Fruit fly (Drosophila melanogaster): Measurements from ENCODE around the gene Dhps.

Gene Dhps

dm6 chr3L:8155324-8155723 is 42.7 kb upstream of the Dhps start:
- no peak for TF ChIP-seq CG8159 (tag; optimal IDR thresholded peaks at IDR 0.05)
- no peak for TF ChIP-seq CG32121 (GFP tag; IDR thresholded peaks at IDR 0.05)
- TF ChIP-seq CG17806 (tag; optimal IDR thresholded peaks at IDR 0.05): no peak
- TF ChIP-seq Snoo (tag; optimal IDR thresholded peaks at IDR 0.05): no peak
- TF ChIP-seq CG13204 (GFP tag; optimal IDR thresholded peaks at IDR 0.05): no peak
- no peak for TF ChIP-seq CG14655 (GFP tag; optimal IDR thresholded peaks at IDR 0.05)
- TF ChIP-seq Pif1B (GFP tag; optimal IDR thresholded peaks at IDR 0.05): no peak
- TF ChIP-seq CG12605 (GFP tag; IDR thresholded peaks at IDR 0.05): no peak
- TF ChIP-seq CG8301 (tag; optimal IDR thresholded peaks at IDR 0.05): no peak

dm6 chr3L:8156199-8156598 is 41.8 kb upstream of the Dhps start:
- TF ChIP-seq fd96Ca (GFP tag; IDR thresholded peaks at IDR 0.05): 0 out of 3 replicates have a peak, but pooled peaks have one; percentile 43
- no peak for TF ChIP-seq Pif1A (GFP tag; optimal IDR thresholded peaks at IDR 0.05)
- TF ChIP-seq CG4496 (GFP tag; IDR thresholded peaks at IDR 0.05): peak; percentile 45; the same call in 1 of the 3 replicates
- TF ChIP-seq CG32121 (GFP tag; IDR thresholded peaks at IDR 0.05): no peak
- TF ChIP-seq CG15710 (tag; optimal IDR thresholded peaks at IDR 0.05): peak; percentile 21
- TF ChIP-seq rn (GFP tag; IDR thresholded peaks at IDR 0.05): no peak
- no peak for TF ChIP-seq CG13204 (GFP tag; optimal IDR thresholded peaks at IDR 0.05)
- TF ChIP-seq D1 (tag; optimal IDR thresholded peaks at IDR 0.05): no peak
- peak; percentile 26 for TF ChIP-seq CG8301 (tag; optimal IDR thresholded peaks at IDR 0.05)
- TF ChIP-seq CG34367 (tag; optimal IDR thresholded peaks at IDR 0.05): no peak
- peak; percentile 45 for TF ChIP-seq CG8159 (tag; optimal IDR thresholded peaks at IDR 0.05)
- TF ChIP-seq EcR (GFP tag; optimal IDR thresholded peaks at IDR 0.05): no peak
- TF ChIP-seq Pif1B (GFP tag; optimal IDR thresholded peaks at IDR 0.05): no peak
- no peak for TF ChIP-seq gl (tag; optimal IDR thresholded peaks at IDR 0.05)
- TF ChIP-seq CG12605 (GFP tag; IDR thresholded peaks at IDR 0.05): no peak
- peak; percentile 11 for TF ChIP-seq Snoo (tag; optimal IDR thresholded peaks at IDR 0.05)
- TF ChIP-seq CG17806 (tag; optimal IDR thresholded peaks at IDR 0.05): peak; percentile 22
- no peak for TF ChIP-seq CG10348 (GFP tag; IDR thresholded peaks at IDR 0.05)
- peak; percentile 18; the same call in 1 of the 2 replicates for TF ChIP-seq Ets98B (GFP tag; IDR thresholded peaks at IDR 0.05)

- TF ChIP-seq CG34367 (tag; optimal IDR thresholded peaks at IDR 0.05) (peak; percentile 38), Pif1A (GFP tag; optimal IDR thresholded peaks at IDR 0.05) (peak; percentile 22), Pif1B (GFP tag; optimal IDR thresholded peaks at IDR 0.05) (peak; percentile 46), CG17806 (tag; optimal IDR thresholded peaks at IDR 0.05) (peak; percentile 31), gl (tag; optimal IDR thresholded peaks at IDR 0.05) (no peak), Ets98B (GFP tag; IDR thresholded peaks at IDR 0.05) (no peak), CG15710 (tag; optimal IDR thresholded peaks at IDR 0.05) (peak; percentile 68), CG10348 (GFP tag; IDR thresholded peaks at IDR 0.05) (no peak), CG14655 (GFP tag; optimal IDR thresholded peaks at IDR 0.05) (no peak), CG9948 (tag; optimal IDR thresholded peaks at IDR 0.05) (no peak), CG4496 (GFP tag; IDR thresholded peaks at IDR 0.05) (no peak), D1 (tag; optimal IDR thresholded peaks at IDR 0.05) (no peak), CG32121 (GFP tag; IDR thresholded peaks at IDR 0.05) (0 out of 2 replicates have a peak, but pooled peaks have one; percentile 13), CG8159 (tag; optimal IDR thresholded peaks at IDR 0.05) (peak; percentile 62), CG13204 (GFP tag; optimal IDR thresholded peaks at IDR 0.05) (no peak), Snoo (tag; optimal IDR thresholded peaks at IDR 0.05) (peak; percentile 25), CG12605 (GFP tag; IDR thresholded peaks at IDR 0.05) (no peak), EcR (GFP tag; optimal IDR thresholded peaks at IDR 0.05) (peak; percentile 48), fd96Ca (GFP tag; IDR thresholded peaks at IDR 0.05) (no peak), CG8301 (tag; optimal IDR thresholded peaks at IDR 0.05) (peak; percentile 5), rn (GFP tag; IDR thresholded peaks at IDR 0.05) (no peak)
Observed at dm6 chr3L:8157079-8157478, 40.9 kb upstream of the Dhps start.

dm6 chr3L:8158715-8159380 is 39.2 kb upstream of the Dhps start, which contains the start of gene CG42445:
TSS of gene CG42445 (minus strand) at chr3L:8158900.
- TF ChIP-seq CG9948 (tag; optimal IDR thresholded peaks at IDR 0.05) (no peak), CG15710 (tag; optimal IDR thresholded peaks at IDR 0.05) (no peak), Snoo (tag; optimal IDR thresholded peaks at IDR 0.05) (no peak), CG13204 (GFP tag; optimal IDR thresholded peaks at IDR 0.05) (no peak), CG12605 (GFP tag; IDR thresholded peaks at IDR 0.05) (no peak), EcR (GFP tag; optimal IDR thresholded peaks at IDR 0.05) (no peak), CG4496 (GFP tag; IDR thresholded peaks at IDR 0.05) (no peak), Pif1B (GFP tag; optimal IDR thresholded peaks at IDR 0.05) (no peak), D1 (tag; optimal IDR thresholded peaks at IDR 0.05) (no peak), rn (GFP tag; IDR thresholded peaks at IDR 0.05) (no peak), CG10348 (GFP tag; IDR thresholded peaks at IDR 0.05) (no peak), CG14655 (GFP tag; optimal IDR thresholded peaks at IDR 0.05) (no peak), Pif1A (GFP tag; optimal IDR thresholded peaks at IDR 0.05) (no peak), CG8159 (tag; optimal IDR thresholded peaks at IDR 0.05) (no peak), CG34367 (tag; optimal IDR thresholded peaks at IDR 0.05) (no peak), gl (tag; optimal IDR thresholded peaks at IDR 0.05) (no peak), CG17806 (tag; optimal IDR thresholded peaks at IDR 0.05) (no peak), CG32121 (GFP tag; IDR thresholded peaks at IDR 0.05) (no peak), CG8301 (tag; optimal IDR thresholded peaks at IDR 0.05) (no peak), Ets98B (GFP tag; IDR thresholded peaks at IDR 0.05) (no peak)

dm6 chr3L:8159724-8160422 is 38.1 kb upstream of the Dhps start, which contains the start of gene CG43886:
TSS of gene CG43886 (minus strand) at chr3L:8159774.
- TF ChIP-seq gl (tag; optimal IDR thresholded peaks at IDR 0.05) (no peak), fd96Ca (GFP tag; IDR thresholded peaks at IDR 0.05) (no peak), CG8159 (tag; optimal IDR thresholded peaks at IDR 0.05) (no peak), Snoo (tag; optimal IDR thresholded peaks at IDR 0.05) (no peak), CG10348 (GFP tag; IDR thresholded peaks at IDR 0.05) (no peak), D1 (tag; optimal IDR thresholded peaks at IDR 0.05) (peak; percentile 14), rn (GFP tag; IDR thresholded peaks at IDR 0.05) (no peak), Pif1A (GFP tag; optimal IDR thresholded peaks at IDR 0.05) (no peak)
